Worm (Caenorhabditis elegans) whole organism, L3 larva: ENCODE measurements around the gene F58D12.1.

Experiments used
- R02D3.7 ChIP-seq: fragments of 150-350 bp; optimal IDR thresholded peaks from 2 replicates; lab custom pipeline; 2014; ENCODE audit warnings: missing biosample characterization, missing genetic modification characterization
- ZK546.5 ChIP-seq: sonication (generic microtip); optimal IDR thresholded peaks from 2 replicates; lab custom pipeline; 2017; ENCODE audit warnings: missing biosample characterization, missing genetic modification characterization
- aly-2 ChIP-seq: fragments of 150-350 bp; optimal IDR thresholded peaks from 2 replicates; lab custom pipeline; 2014; ENCODE audit warnings: missing biosample characterization, missing genetic modification characterization
- ama-1 ChIP-seq: fragments of 150-350 bp; optimal IDR thresholded peaks from 2 replicates; lab custom pipeline; 2018
- ceh-16 ChIP-seq: sonication (generic microtip); optimal IDR thresholded peaks from 2 replicates; lab custom pipeline; 2017; ENCODE audit warnings: missing biosample characterization, missing genetic modification characterization
- ceh-28 ChIP-seq: fragments of 150-350 bp; optimal IDR thresholded peaks from 2 replicates; lab custom pipeline; 2014; ENCODE audit warnings: missing biosample characterization, missing genetic modification reagents, missing genetic modification characterization
- ceh-82 ChIP-seq: fragments of 150-350 bp; optimal IDR thresholded peaks from 2 replicates; lab custom pipeline; 2014; ENCODE audit warnings: missing biosample characterization, missing genetic modification characterization
- ceh-9 ChIP-seq: sonication (generic microtip); optimal IDR thresholded peaks from 2 replicates; lab custom pipeline; 2018; ENCODE audit warnings: missing biosample characterization, missing genetic modification characterization
- daf-12 ChIP-seq: fragments of 150-350 bp; optimal IDR thresholded peaks from 2 replicates; lab custom pipeline; 2014; ENCODE audit warnings: missing biosample characterization, missing genetic modification reagents, missing genetic modification characterization
- egl-27 ChIP-seq: sonication (generic microtip); optimal IDR thresholded peaks from 4 replicates; lab custom pipeline; 2017; ENCODE audit warnings: missing biosample characterization, missing genetic modification reagents, missing genetic modification characterization
- egl-5 ChIP-seq: fragments of 150-350 bp; optimal IDR thresholded peaks from 2 replicates; lab custom pipeline; 2017; ENCODE audit warnings: missing biosample characterization, missing genetic modification reagents, missing genetic modification characterization, inconsistent platforms
- elt-1 ChIP-seq: fragments of 150-350 bp; optimal IDR thresholded peaks from 2 replicates; lab custom pipeline; 2014; ENCODE audit warnings: missing biosample characterization, missing genetic modification characterization
- elt-2 ChIP-seq: sonication (generic microtip); optimal IDR thresholded peaks from 2 replicates; lab custom pipeline; 2016; ENCODE audit warnings: missing genetic modification reagents, mild to moderate bottlenecking, missing genetic modification characterization, missing compliant biosample characterization
- elt-3 ChIP-seq, 3 experiments: fragments of 150-350 bp in 1 of 3; sonication (generic microtip) in 2 of 3; optimal IDR thresholded peaks; 2 replicates in 2 of 3; 4 replicates in 1 of 3; lab custom pipeline; 2014 to 2017; ENCODE audit warnings: missing biosample characterization in 3 of 3, missing genetic modification characterization in 3 of 3
- eor-1 ChIP-seq, 2 experiments: fragments of 150-350 bp; optimal IDR thresholded peaks; 2 replicates each; lab custom pipeline; 2014 to 2018; ENCODE audit warnings: missing biosample characterization in 2 of 2, missing genetic modification characterization in 2 of 2
- fkh-10 ChIP-seq: sonication (generic microtip); optimal IDR thresholded peaks from 2 replicates; lab custom pipeline; 2017; ENCODE audit warnings: missing biosample characterization, missing genetic modification reagents, missing genetic modification characterization
- fkh-2 ChIP-seq: fragments of 150-350 bp; optimal IDR thresholded peaks from 2 replicates; lab custom pipeline; 2014; ENCODE audit warnings: missing biosample characterization, missing genetic modification reagents, missing genetic modification characterization
- fos-1 ChIP-seq: fragments of 150-350 bp; optimal IDR thresholded peaks from 2 replicates; lab custom pipeline; 2014; ENCODE audit warnings: missing biosample characterization, missing genetic modification characterization
- hmg-11 ChIP-seq: sonication (generic microtip); optimal IDR thresholded peaks from 2 replicates; lab custom pipeline; 2016; ENCODE audit warnings: missing genetic modification characterization, missing compliant biosample characterization
- jun-1 ChIP-seq: fragments of 150-350 bp; optimal IDR thresholded peaks from 2 replicates; lab custom pipeline; 2014; ENCODE audit warnings: missing biosample characterization, missing genetic modification reagents, missing genetic modification characterization
- lin-15B ChIP-seq: fragments of 150-350 bp; optimal IDR thresholded peaks from 2 replicates; lab custom pipeline; 2014; ENCODE audit warnings: missing biosample characterization, missing genetic modification characterization
- lin-39 ChIP-seq: fragments of 150-350 bp; optimal IDR thresholded peaks from 2 replicates; lab custom pipeline; 2018; ENCODE audit warnings: missing biosample characterization, missing genetic modification reagents, missing genetic modification characterization
- lsy-12 ChIP-seq: sonication (generic microtip); optimal IDR thresholded peaks from 2 replicates; lab custom pipeline; 2016; ENCODE audit warnings: mild to moderate bottlenecking, missing genetic modification characterization, missing compliant biosample characterization
- mdl-1 ChIP-seq: fragments of 150-350 bp; optimal IDR thresholded peaks from 2 replicates; lab custom pipeline; 2014; ENCODE audit warnings: missing biosample characterization, missing genetic modification characterization
- mml-1 ChIP-seq: fragments of 150-350 bp; sonication (generic microtip); optimal IDR thresholded peaks from 3 replicates; lab custom pipeline; 2014; ENCODE audit warnings: missing biosample characterization, missing genetic modification characterization
- nfya-1 ChIP-seq: sonication (generic microtip); optimal IDR thresholded peaks from 2 replicates; lab custom pipeline; 2017; ENCODE audit warnings: missing genetic modification characterization, mild to moderate bottlenecking, missing compliant biosample characterization, antibody characterized with exemption, moderate library complexity; ENCODE audit not compliant: insufficient read depth
- nhr-11 ChIP-seq: fragments of 150-350 bp; optimal IDR thresholded peaks from 2 replicates; lab custom pipeline; 2014; ENCODE audit warnings: missing biosample characterization, missing genetic modification characterization
- nhr-12 ChIP-seq: fragments of 150-350 bp; optimal IDR thresholded peaks from 2 replicates; lab custom pipeline; 2014; ENCODE audit warnings: missing biosample characterization, missing genetic modification characterization
- nhr-23 ChIP-seq: fragments of 150-350 bp; optimal IDR thresholded peaks from 2 replicates; lab custom pipeline; 2014; ENCODE audit warnings: missing biosample characterization, missing genetic modification reagents, missing genetic modification characterization
- nhr-237 ChIP-seq: fragments of 150-350 bp; optimal IDR thresholded peaks from 2 replicates; lab custom pipeline; 2014; ENCODE audit warnings: missing biosample characterization, missing genetic modification characterization
- nhr-25 ChIP-seq: sonication (generic microtip); optimal IDR thresholded peaks from 2 replicates; lab custom pipeline; 2017; ENCODE audit warnings: missing biosample characterization, missing genetic modification characterization
- nhr-28 ChIP-seq: fragments of 150-350 bp; optimal IDR thresholded peaks from 2 replicates; lab custom pipeline; 2014; ENCODE audit warnings: missing biosample characterization, missing genetic modification characterization
- nhr-43 ChIP-seq: sonication (generic microtip); optimal IDR thresholded peaks from 2 replicates; lab custom pipeline; 2016; ENCODE audit warnings: mild to moderate bottlenecking, missing genetic modification characterization, missing compliant biosample characterization; ENCODE audit not compliant: poor library complexity, severe bottlenecking
- nhr-67 ChIP-seq: fragments of 150-350 bp; optimal IDR thresholded peaks from 2 replicates; lab custom pipeline; 2014; ENCODE audit warnings: missing biosample characterization, missing genetic modification characterization
- nhr-76 ChIP-seq: fragments of 150-350 bp; sonication (generic microtip); optimal IDR thresholded peaks from 5 replicates; lab custom pipeline; 2014; ENCODE audit warnings: missing biosample characterization, missing genetic modification characterization
- nhr-77 ChIP-seq: fragments of 150-350 bp; optimal IDR thresholded peaks from 2 replicates; lab custom pipeline; 2014; ENCODE audit warnings: missing biosample characterization, missing genetic modification characterization
- pha-4 ChIP-seq: fragments of 150-350 bp; optimal IDR thresholded peaks from 2 replicates; lab custom pipeline; 2014; ENCODE audit warnings: missing biosample characterization, missing genetic modification reagents, missing genetic modification characterization
- pqm-1 ChIP-seq: fragments of 150-350 bp; optimal IDR thresholded peaks from 2 replicates; lab custom pipeline; 2017; ENCODE audit warnings: missing biosample characterization, missing genetic modification characterization, inconsistent platforms
- sea-2 ChIP-seq: fragments of 150-350 bp; sonication (generic microtip); optimal IDR thresholded peaks from 4 replicates; lab custom pipeline; 2014; ENCODE audit warnings: missing biosample characterization, missing genetic modification reagents, missing genetic modification characterization
- skn-1 ChIP-seq: fragments of 150-350 bp; optimal IDR thresholded peaks from 2 replicates; lab custom pipeline; 2014; ENCODE audit warnings: missing biosample characterization, missing genetic modification characterization
- snpc-4 ChIP-seq: fragments of 150-350 bp; optimal IDR thresholded peaks from 2 replicates; lab custom pipeline; 2014; ENCODE audit warnings: missing biosample characterization, missing genetic modification characterization
- tbx-2 ChIP-seq: sonication (generic microtip); optimal IDR thresholded peaks from 2 replicates; lab custom pipeline; 2016; ENCODE audit warnings: mild to moderate bottlenecking, missing genetic modification characterization, missing compliant biosample characterization
- unc-39 ChIP-seq: sonication (generic microtip); optimal IDR thresholded peaks from 4 replicates; lab custom pipeline; 2017; ENCODE audit warnings: missing biosample characterization, missing genetic modification characterization
- unc-62 ChIP-seq: fragments of 150-350 bp; sonication (generic microtip); optimal IDR thresholded peaks from 4 replicates; lab custom pipeline; 2014; ENCODE audit warnings: missing biosample characterization, missing genetic modification reagents, missing genetic modification characterization
- zag-1 ChIP-seq: fragments of 150-350 bp; optimal IDR thresholded peaks from 2 replicates; lab custom pipeline; 2014; ENCODE audit warnings: missing biosample characterization, missing genetic modification characterization
- ztf-11 ChIP-seq: fragments of 150-350 bp; optimal IDR thresholded peaks from 2 replicates; lab custom pipeline; 2014; ENCODE audit warnings: missing biosample characterization, missing genetic modification characterization
- ztf-4 ChIP-seq: fragments of 150-350 bp; optimal IDR thresholded peaks from 2 replicates; lab custom pipeline; 2014; ENCODE audit warnings: missing biosample characterization, missing genetic modification characterization

Gene F58D12.1

DNA sequence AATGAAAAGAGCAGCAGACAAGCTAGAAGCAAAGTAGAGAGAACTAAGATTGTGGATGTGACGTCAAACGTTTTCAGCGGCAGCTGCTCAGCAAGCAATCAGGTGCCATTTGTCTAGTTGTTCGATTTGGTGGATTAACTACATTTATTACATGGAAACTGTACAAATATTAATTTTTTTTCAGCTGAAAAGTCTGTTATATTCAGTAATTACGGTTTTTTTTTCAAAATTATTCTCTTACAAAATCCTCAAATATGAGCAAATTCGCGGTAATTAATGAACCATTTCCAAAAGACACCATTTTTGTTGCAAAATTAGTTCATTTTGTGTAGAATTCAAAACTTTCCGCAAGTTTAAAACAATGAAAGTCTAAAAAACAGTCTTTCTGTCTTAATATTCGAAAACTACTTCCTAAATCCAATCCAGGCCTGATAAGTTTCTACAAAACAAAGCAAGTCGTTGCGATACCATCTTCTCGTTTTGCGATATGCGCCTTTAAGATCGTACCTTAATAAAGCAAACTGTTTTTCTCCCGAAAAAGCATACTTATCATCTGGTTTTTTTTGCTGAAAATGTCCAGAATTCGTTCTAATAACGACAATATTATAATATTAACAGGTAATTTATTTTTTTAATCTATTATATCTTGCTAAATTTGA is 41.1 kb downstream of the F58D12.1 start, which contains the start of the genes D1086.5 and him-5:
Gene D1086.5, minus strand, starts transcription at position 51 of the 659 bp plus-strand sequence.
Gene him-5, plus strand, starts transcription at position 118 of the 659 bp plus-strand sequence.
- TF ChIP-seq nhr-28 (tag; lab: Kevin White, UChicago): no peak
- no peak for TF ChIP-seq fkh-10
- no peak for TF ChIP-seq nhr-67
- TF ChIP-seq lin-15B: no peak
- no peak for TF ChIP-seq nhr-77 (tag; lab: Kevin White, UChicago)
- no peak for TF ChIP-seq unc-62 (GFP tag; lab: Kevin White, UChicago)
- no peak for TF ChIP-seq ama-1 (lab: Kevin White, UChicago)
- TF ChIP-seq eor-1 (tag; optimal IDR thresholded peaks at IDR 0.05; lab: Kevin White, UChicago): no peak
- TF ChIP-seq unc-39 (tag; lab: Kevin White, UChicago): no peak
- TF ChIP-seq lsy-12 (tag; lab: Kevin White, UChicago): no peak
- no peak for TF ChIP-seq ztf-11 (tag; lab: Kevin White, UChicago)
- TF ChIP-seq egl-5 (tag; lab: Kevin White, UChicago): no peak
- no peak for TF ChIP-seq pha-4 (tag; lab: Kevin White, UChicago)
- TF ChIP-seq nhr-11 (tag; lab: Kevin White, UChicago): no peak

DNA sequence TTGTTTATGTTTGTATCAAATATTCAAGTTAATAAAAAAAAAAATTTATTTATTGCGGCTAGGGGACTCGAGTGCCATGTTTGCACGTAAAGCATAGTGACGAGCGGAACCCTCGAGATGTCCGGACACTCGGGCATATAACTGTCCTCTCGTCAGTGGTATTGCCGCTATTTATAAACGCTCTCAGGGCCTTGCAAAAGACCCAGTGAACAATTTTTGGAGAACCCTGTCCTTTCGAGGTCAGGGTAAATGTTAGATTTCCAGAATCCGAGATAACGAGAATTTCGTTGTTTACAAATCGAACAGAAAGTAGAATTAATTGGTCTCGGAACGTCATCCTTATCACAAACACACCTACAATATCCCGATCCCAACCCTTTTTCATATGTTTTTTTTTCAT is 43.0 kb downstream of the F58D12.1 start, which contains the start of gene D1086.3:
Gene D1086.3, plus strand, starts transcription at position 390 of the 400 bp plus-strand sequence.
- TF ChIP-seq nhr-77 (tag; lab: Kevin White, UChicago) (no peak), ceh-9 (tag; lab: Kevin White, UChicago) (no peak), pqm-1 (tag; lab: Kevin White, UChicago) (peak; percentile 67), fkh-10 (no peak), nhr-25 (peak; percentile 54), snpc-4 (tag; lab: Kevin White, UChicago) (peak; percentile 97), ceh-28 (tag; lab: Kevin White, UChicago) (no peak), lin-15B (peak; percentile 8), hmg-11 (tag; lab: Kevin White, UChicago) (no peak), unc-62 (GFP tag; lab: Kevin White, UChicago) (no peak), nhr-23 (no peak), jun-1 (tag; lab: Kevin White, UChicago) (no peak), lin-39 (no peak), skn-1 (no peak), fos-1 (no peak), elt-1 (tag; lab: Kevin White, UChicago) (no peak), lsy-12 (tag; lab: Kevin White, UChicago) (no peak), zag-1 (tag; lab: Kevin White, UChicago) (no peak), pha-4 (tag; lab: Kevin White, UChicago) (no peak), R02D3.7 (tag; lab: Kevin White, UChicago) (peak; percentile 20), ZK546.5 (tag; lab: Kevin White, UChicago) (no peak), tbx-2 (tag; lab: Kevin White, UChicago) (no peak), nhr-43 (tag; lab: Kevin White, UChicago) (peak; percentile 59), elt-3 (tag; optimal IDR thresholded peaks at IDR 0.05; lab: Kevin White, UChicago) (no peak), elt-2 (tag; lab: Kevin White, UChicago) (peak; percentile 12), ama-1 (lab: Kevin White, UChicago) (peak; percentile 90), nhr-12 (no peak), unc-39 (tag; lab: Kevin White, UChicago) (no peak), aly-2 (tag; lab: Kevin White, UChicago) (no peak), nhr-67 (no peak), eor-1 (tag; optimal IDR thresholded peaks at IDR 0.05; lab: Kevin White, UChicago) (no peak), egl-5 (tag; lab: Kevin White, UChicago) (no peak), ceh-82 (tag; lab: Kevin White, UChicago) (no peak), mdl-1 (tag; lab: Kevin White, UChicago) (no peak), ztf-4 (tag; lab: Kevin White, UChicago) (no peak), nhr-11 (tag; lab: Kevin White, UChicago) (no peak), nhr-76 (tag; lab: Kevin White, UChicago) (no peak), egl-27 (tag; lab: Kevin White, UChicago) (no peak), nhr-28 (tag; lab: Kevin White, UChicago) (no peak), nfya-1 (tag; lab: Kevin White, UChicago) (peak; percentile 29), ceh-16 (tag; lab: Kevin White, UChicago) (no peak), sea-2 (no peak), mml-1 (tag; lab: Kevin White, UChicago) (no peak), daf-12 (tag; lab: Kevin White, UChicago) (no peak), ztf-11 (tag; lab: Kevin White, UChicago) (no peak), nhr-237 (tag; lab: Kevin White, UChicago) (no peak), fkh-2 (tag; lab: Kevin White, UChicago) (no peak)
